Worm (Caenorhabditis elegans) whole organism, young adult: Measurements from ENCODE around the gene C28C12.11.

Experiments used
- B0019.2 ChIP-seq: fragments of 200-800 bp; sonication (Bioruptor generic); conservative IDR thresholded peaks from 2 replicates; pipeline ENCODE4 v1.3.6; 2022; ENCODE audit warnings: missing genetic modification reagents, missing genetic modification characterization, missing compliant biosample characterization
- B0336.3 ChIP-seq: fragments of 200-800 bp; sonication (Bioruptor generic); IDR thresholded peaks from 2 replicates; pipeline ENCODE4 v1.3.6; 2022; ENCODE audit warnings: missing genetic modification characterization, missing compliant biosample characterization
- F23B12.7 ChIP-seq: sonication (generic microtip); optimal IDR thresholded peaks from 2 replicates; lab custom pipeline; 2017; ENCODE audit warnings: missing genetic modification characterization, mild to moderate bottlenecking, missing compliant biosample characterization, antibody characterized with exemption, moderate library complexity; ENCODE audit not compliant: insufficient read depth
- F39B2.1 ChIP-seq: fragments of 200-800 bp; sonication (Bioruptor generic); IDR thresholded peaks from 2 replicates; pipeline ENCODE4 v1.3.6; 2022; ENCODE audit warnings: missing genetic modification reagents, missing genetic modification characterization, missing compliant biosample characterization
- F55B11.4 ChIP-seq: sonication (generic microtip); optimal IDR thresholded peaks from 2 replicates; lab custom pipeline; 2016; ENCODE audit warnings: missing compliant biosample characterization, missing genetic modification characterization, borderline replicate concordance; ENCODE audit not compliant: insufficient read depth
- T07F8.4 ChIP-seq: sonication (generic microtip); optimal IDR thresholded peaks from 2 replicates; lab custom pipeline; 2016; ENCODE audit warnings: mild to moderate bottlenecking, missing genetic modification characterization, moderate library complexity, missing compliant biosample characterization
- T26A5.8 ChIP-seq: sonication (generic microtip); optimal IDR thresholded peaks from 2 replicates; lab custom pipeline; 2016; ENCODE audit warnings: missing genetic modification characterization, missing compliant biosample characterization
- Y53G8AR.9 ChIP-seq: fragments of 200-800 bp; sonication (Bioruptor generic); conservative IDR thresholded peaks from 2 replicates; pipeline ENCODE4 v1.3.6; 2022; ENCODE audit warnings: missing genetic modification reagents, missing genetic modification characterization, missing compliant biosample characterization
- Y56A3A.18 ChIP-seq: fragments of 200-800 bp; sonication (Bioruptor generic); IDR thresholded peaks from 2 replicates; pipeline ENCODE4 v1.3.6; 2022; ENCODE audit warnings: missing genetic modification reagents, missing genetic modification characterization, missing compliant biosample characterization
- Y67H2A.10 ChIP-seq: fragments of 200-800 bp; sonication (Bioruptor generic); conservative IDR thresholded peaks from 2 replicates; pipeline ENCODE4 v1.3.6; 2022; ENCODE audit warnings: missing genetic modification reagents, missing genetic modification characterization, missing compliant biosample characterization
- Y95B8A.8 ChIP-seq: fragments of 200-800 bp; sonication (Bioruptor generic); IDR thresholded peaks from 2 replicates; pipeline ENCODE4 v1.3.6; 2022; ENCODE audit warnings: missing genetic modification reagents, missing genetic modification characterization, missing compliant biosample characterization
- ZK185.1 ChIP-seq: sonication (generic microtip); optimal IDR thresholded peaks from 2 replicates; lab custom pipeline; 2016; ENCODE audit warnings: mild to moderate bottlenecking, missing genetic modification characterization, missing compliant biosample characterization; ENCODE audit not compliant: poor library complexity, severe bottlenecking
- ama-1 ChIP-seq, 3 experiments: fragments of 150-350 bp in 1 of 3; sonication (generic microtip) in 2 of 3; optimal IDR thresholded peaks; 2 replicates each; lab custom pipeline; 2014 to 2018; ENCODE audit warnings: missing biosample characterization in 2 of 3, missing genetic modification characterization in 2 of 3, missing genetic modification reagents in 2 of 3
- attf-5 ChIP-seq: fragments of 200-800 bp; sonication (Bioruptor generic); optimal IDR thresholded peaks from 2 replicates; lab custom pipeline; 2018; ENCODE audit warnings: mild to moderate bottlenecking, missing genetic modification characterization, missing compliant biosample characterization
- attf-6 ChIP-seq: fragments of 200-800 bp; sonication (Bioruptor generic); IDR thresholded peaks from 2 replicates; pipeline ENCODE4 v1.3.6; 2022; ENCODE audit warnings: missing genetic modification reagents, missing genetic modification characterization, missing compliant biosample characterization
- bed-2 ChIP-seq: fragments of 200-800 bp; sonication (Bioruptor generic); IDR thresholded peaks from 2 replicates; pipeline ENCODE4 v1.3.6; 2022; ENCODE audit warnings: missing genetic modification reagents, missing genetic modification characterization, missing compliant biosample characterization
- cebp-2 ChIP-seq: fragments of 200-800 bp; sonication (Bioruptor generic); IDR thresholded peaks from 2 replicates; pipeline ENCODE4 v1.3.6; 2022; ENCODE audit warnings: missing genetic modification characterization, missing compliant biosample characterization
- ceh-27 ChIP-seq: fragments of 200-800 bp; sonication (Bioruptor generic); optimal IDR thresholded peaks from 2 replicates; lab custom pipeline; 2018; ENCODE audit warnings: mild to moderate bottlenecking, missing genetic modification characterization, moderate library complexity, missing compliant biosample characterization
- chd-7 ChIP-seq: sonication (generic microtip); optimal IDR thresholded peaks from 2 replicates; lab custom pipeline; 2016; ENCODE audit warnings: mild to moderate bottlenecking, missing genetic modification characterization, moderate library complexity, missing compliant biosample characterization
- dpff-1 ChIP-seq: sonication (generic microtip); optimal IDR thresholded peaks from 2 replicates; lab custom pipeline; 2017; ENCODE audit warnings: mild to moderate bottlenecking, missing genetic modification characterization, missing compliant biosample characterization
- egl-44 ChIP-seq: fragments of 200-800 bp; sonication (Bioruptor generic); IDR thresholded peaks from 2 replicates; pipeline ENCODE4 v1.3.6; 2022; ENCODE audit warnings: missing genetic modification reagents, missing genetic modification characterization, missing compliant biosample characterization
- egrh-3 ChIP-seq: fragments of 200-800 bp; sonication (Bioruptor generic); IDR thresholded peaks from 2 replicates; pipeline ENCODE4 v1.3.6; 2022; ENCODE audit warnings: missing genetic modification reagents, missing genetic modification characterization, missing compliant biosample characterization
- him-1 ChIP-seq: sonication (generic microtip); optimal IDR thresholded peaks from 2 replicates; lab custom pipeline; 2016; ENCODE audit warnings: missing genotype, missing genetic modification reagents, missing genetic modification characterization, missing compliant biosample characterization
- hlh-12 ChIP-seq: sonication (generic microtip); optimal IDR thresholded peaks from 2 replicates; lab custom pipeline; 2016; ENCODE audit warnings: missing genetic modification characterization, missing compliant biosample characterization
- hrde-1 ChIP-seq: sonication (generic microtip); optimal IDR thresholded peaks from 2 replicates; lab custom pipeline; 2016; ENCODE audit warnings: missing genetic modification characterization, mild to moderate bottlenecking, missing compliant biosample characterization, moderate library complexity, missing genotype, missing genetic modification reagents, borderline replicate concordance
- hsf-1 ChIP-seq: fragments of 200-800 bp; sonication (Bioruptor generic); IDR thresholded peaks from 2 replicates; pipeline ENCODE4 v1.3.6; 2022; ENCODE audit warnings: missing genetic modification reagents, missing genetic modification characterization, missing compliant biosample characterization
- let-526 ChIP-seq: fragments of 200-800 bp; sonication (Bioruptor generic); IDR thresholded peaks from 2 replicates; pipeline ENCODE4 v1.3.6; 2022; ENCODE audit warnings: missing genetic modification reagents, missing genetic modification characterization, missing compliant biosample characterization
- lin-26 ChIP-seq: fragments of 200-800 bp; sonication (Bioruptor generic); IDR thresholded peaks from 2 replicates; pipeline ENCODE4 v1.3.6; 2022; ENCODE audit warnings: missing genetic modification reagents, missing genetic modification characterization, missing compliant biosample characterization
- lin-35 ChIP-seq, 3 experiments: fragments of 150-350 bp in 2 of 3; sonication (generic microtip) in 1 of 3; optimal IDR thresholded peaks; 2 replicates each; lab custom pipeline; 2014 to 2018; ENCODE audit warnings: missing biosample characterization in 3 of 3, missing genetic modification characterization in 3 of 3, missing genetic modification reagents in 3 of 3
- lir-1 ChIP-seq: fragments of 200-800 bp; sonication (Bioruptor generic); conservative IDR thresholded peaks from 2 replicates; pipeline ENCODE4 v1.3.6; 2022; ENCODE audit warnings: missing genetic modification reagents, missing genetic modification characterization, missing compliant biosample characterization
- lsl-1 ChIP-seq: fragments of 200-800 bp; sonication (Bioruptor generic); optimal IDR thresholded peaks from 2 replicates; lab custom pipeline; 2018; ENCODE audit warnings: mild to moderate bottlenecking, missing genetic modification characterization, moderate library complexity, missing compliant biosample characterization
- nfya-2 ChIP-seq: fragments of 200-800 bp; sonication (Bioruptor generic); IDR thresholded peaks from 2 replicates; pipeline ENCODE4 v1.3.6; 2022; ENCODE audit warnings: missing genetic modification reagents, missing genetic modification characterization, missing compliant biosample characterization
- nhr-80 ChIP-seq: sonication (generic microtip); optimal IDR thresholded peaks from 2 replicates; lab custom pipeline; 2016; ENCODE audit warnings: missing genetic modification characterization, missing compliant biosample characterization
- nhr-90 ChIP-seq: sonication (generic microtip); optimal IDR thresholded peaks from 2 replicates; lab custom pipeline; 2016; ENCODE audit warnings: missing genotype, mild to moderate bottlenecking, missing genetic modification characterization, missing compliant biosample characterization
- pha-4 ChIP-seq: fragments of 150-350 bp; sonication (generic microtip); optimal IDR thresholded peaks from 2 replicates; lab custom pipeline; 2014; ENCODE audit warnings: missing biosample characterization, missing genetic modification reagents, missing genetic modification characterization
- rcor-1 ChIP-seq: fragments of 200-800 bp; sonication (Bioruptor generic); IDR thresholded peaks from 2 replicates; pipeline ENCODE4 v1.3.6; 2022; ENCODE audit warnings: missing genetic modification reagents, missing genetic modification characterization, missing compliant biosample characterization
- repo-1 ChIP-seq: sonication (generic microtip); optimal IDR thresholded peaks from 2 replicates; lab custom pipeline; 2017; ENCODE audit warnings: mild to moderate bottlenecking, missing genetic modification characterization, missing compliant biosample characterization
- sea-2 ChIP-seq: fragments of 200-800 bp; sonication (Bioruptor generic); IDR thresholded peaks from 2 replicates; pipeline ENCODE4 v1.3.6; 2022; ENCODE audit warnings: missing genetic modification characterization, missing compliant biosample characterization
- snpc-4 ChIP-seq, 5 experiments: fragments of 150-350 bp in 1 of 5; sonication (generic microtip) in 4 of 5; optimal IDR thresholded peaks; 2 replicates each; lab custom pipeline; 2014 to 2018; ENCODE audit warnings: missing genetic modification characterization in 5 of 5, missing biosample characterization in 3 of 5, antibody characterized with exemption in 2 of 5, mild to moderate bottlenecking in 2 of 5, missing compliant biosample characterization in 2 of 5, missing genotype in 2 of 5, moderate library complexity in 2 of 5, missing genetic modification reagents in 1 of 5
- sptf-2 ChIP-seq: fragments of 200-800 bp; sonication (Bioruptor generic); optimal IDR thresholded peaks from 2 replicates; lab custom pipeline; 2018; ENCODE audit warnings: mild to moderate bottlenecking, missing genetic modification characterization, missing compliant biosample characterization
- tbx-9 ChIP-seq: sonication (generic microtip); optimal IDR thresholded peaks from 2 replicates; lab custom pipeline; 2016; ENCODE audit warnings: borderline replicate concordance, missing genetic modification characterization, inconsistent platforms, missing compliant biosample characterization
- unc-130 ChIP-seq: sonication (generic microtip); optimal IDR thresholded peaks from 2 replicates; lab custom pipeline; 2016; ENCODE audit warnings: missing genetic modification reagents, missing genetic modification characterization, missing compliant biosample characterization
- xnd-1 ChIP-seq: sonication (generic microtip); optimal IDR thresholded peaks from 2 replicates; lab custom pipeline; 2016; ENCODE audit warnings: missing genotype, missing genetic modification reagents, missing genetic modification characterization, missing compliant biosample characterization
- zfh-2 ChIP-seq: fragments of 200-800 bp; sonication (Bioruptor generic); conservative IDR thresholded peaks from 2 replicates; pipeline ENCODE4 v1.3.6; 2022; ENCODE audit warnings: missing genetic modification reagents, missing genetic modification characterization, missing compliant biosample characterization
- ztf-28 ChIP-seq: fragments of 200-800 bp; sonication (Bioruptor generic); IDR thresholded peaks from 2 replicates; pipeline ENCODE4 v1.3.6; 2022; ENCODE audit warnings: missing genetic modification reagents, missing genetic modification characterization, missing compliant biosample characterization

Gene C28C12.11

DNA sequence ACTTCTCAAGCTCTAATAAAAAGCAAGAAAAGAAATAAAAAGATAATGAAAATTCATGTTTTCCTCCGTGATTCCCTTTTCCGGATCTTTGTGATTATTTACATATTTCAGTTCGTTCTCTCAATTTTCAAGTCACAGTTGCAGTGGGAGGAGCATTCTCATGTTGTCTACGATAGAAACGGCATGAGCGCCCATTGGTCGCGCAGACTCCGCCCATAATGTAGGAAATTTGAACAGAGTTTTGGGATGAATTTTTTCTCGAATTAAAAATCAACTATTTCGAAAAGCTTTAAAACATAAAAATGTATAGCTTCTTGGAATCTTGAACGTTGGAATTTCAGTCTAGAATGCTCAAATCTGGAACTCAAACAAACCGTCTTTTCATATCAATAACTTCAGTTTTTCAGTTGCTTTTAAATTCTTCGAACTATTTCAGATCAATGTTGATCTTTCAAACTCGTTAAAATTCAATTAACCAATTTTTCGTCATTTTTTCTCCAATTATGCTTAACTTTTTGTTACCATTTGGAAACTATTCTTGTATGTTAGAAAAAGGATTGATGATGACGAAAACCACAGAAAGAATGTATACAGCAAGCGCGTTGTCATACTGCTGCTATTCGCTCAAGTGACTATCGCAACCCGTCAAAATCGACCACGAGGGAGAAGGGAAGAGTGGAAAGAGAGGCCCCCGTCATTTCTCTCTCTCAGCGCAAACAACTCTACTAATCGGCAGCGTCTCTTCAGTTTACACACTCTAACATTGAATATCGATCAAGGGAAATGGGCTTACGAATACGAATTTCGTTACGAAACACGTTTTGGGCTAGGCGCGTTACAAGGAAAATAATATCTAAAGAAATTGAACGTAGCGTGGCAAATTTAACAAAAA, 42.0 kb upstream of the C28C12.11 start (continued):
- no peak for TF ChIP-seq T26A5.8
- no peak for TF ChIP-seq snpc-4 (GFP tag; optimal IDR thresholded peaks at IDR 0.05; lab: Kevin White, UChicago)
- peak in 3 of 4 experiments; percentile 33 to 77 (median 76) for TF ChIP-seq snpc-4 (tag; optimal IDR thresholded peaks at IDR 0.05; lab: Kevin White, UChicago)
- TF ChIP-seq ZK185.1: peak; percentile 63
- TF ChIP-seq unc-130 (GFP tag; lab: Kevin White, UChicago): no peak
- TF ChIP-seq bed-2 (GFP tag; lab: Robert Waterston, UW): no peak
- TF ChIP-seq Y56A3A.18 (GFP tag; lab: Robert Waterston, UW): peak; percentile 80
- peak; percentile 36 for TF ChIP-seq ceh-27 (GFP tag; lab: Kevin White, UChicago)
- peak; percentile 57 for TF ChIP-seq chd-7
- no peak for TF ChIP-seq hlh-12 (tag; lab: Kevin White, UChicago)
- no peak for TF ChIP-seq F55B11.4
- TF ChIP-seq pha-4: no peak
- TF ChIP-seq repo-1 (tag; lab: Kevin White, UChicago): no peak
- TF ChIP-seq T07F8.4 (tag; lab: Kevin White, UChicago): no peak
- TF ChIP-seq dpff-1 (tag; lab: Kevin White, UChicago): peak; percentile 34
- TF ChIP-seq attf-6 (GFP tag; lab: Robert Waterston, UW): peak; percentile 46
- peak; percentile 62; the same call in 1 of the 2 replicates for TF ChIP-seq lin-26 (GFP tag; lab: Robert Waterston, UW)
- TF ChIP-seq sptf-2 (GFP tag; lab: Kevin White, UChicago): no peak
- TF ChIP-seq xnd-1: no peak
- no peak for TF ChIP-seq hrde-1 (tag; lab: Kevin White, UChicago)
- TF ChIP-seq let-526 (GFP tag; lab: Robert Waterston, UW): peak; percentile 62; the same call in 1 of the 2 replicates
- 0 out of 2 replicates have a peak, but pooled peaks have one; percentile 34 for TF ChIP-seq F39B2.1 (GFP tag; lab: Robert Waterston, UW)
- TF ChIP-seq B0019.2 (GFP tag; lab: Robert Waterston, UW): no peak
- TF ChIP-seq zfh-2 (GFP tag; lab: Robert Waterston, UW): no peak
- peak; percentile 57 for TF ChIP-seq lir-1
- peak; percentile 90 for TF ChIP-seq ama-1 (optimal IDR thresholded peaks at IDR 0.05; lab: Kevin White, UChicago)
- peak; percentile 17 to 82 for TF ChIP-seq ama-1 (GFP tag; optimal IDR thresholded peaks at IDR 0.05; lab: Kevin White, UChicago)
- TF ChIP-seq egl-44: peak; percentile 87; the same call in 1 of the 2 replicates
- peak; percentile 52 for TF ChIP-seq nhr-80
- TF ChIP-seq lsl-1 (GFP tag; lab: Kevin White, UChicago): no peak
- TF ChIP-seq B0336.3 (GFP tag; lab: Robert Waterston, UW): peak; percentile 55
- TF ChIP-seq attf-5 (GFP tag; lab: Kevin White, UChicago): peak; percentile 52
- TF ChIP-seq nfya-2 (GFP tag; lab: Robert Waterston, UW): no peak
- peak; percentile 69; the same call in 1 of the 2 replicates for TF ChIP-seq cebp-2 (GFP tag; lab: Robert Waterston, UW)
- TF ChIP-seq him-1 (tag; lab: Kevin White, UChicago): no peak
- no peak for TF ChIP-seq egrh-3
- no peak for TF ChIP-seq F23B12.7
- TF ChIP-seq lin-35 (GFP tag; optimal IDR thresholded peaks at IDR 0.05; lab: Kevin White, UChicago): peak in 2 of 3 experiments; percentile 22 to 71
- TF ChIP-seq hsf-1 (GFP tag; lab: Robert Waterston, UW): 0 out of 2 replicates have a peak, but pooled peaks have one; percentile 39
- TF ChIP-seq Y53G8AR.9: peak; percentile 69
- peak; percentile 64 for TF ChIP-seq rcor-1 (GFP tag; lab: Robert Waterston, UW)
- TF ChIP-seq Y95B8A.8 (GFP tag; lab: Robert Waterston, UW): peak; percentile 58
- peak; percentile 31 for TF ChIP-seq nhr-90 (tag; lab: Kevin White, UChicago)
- TF ChIP-seq Y67H2A.10 (GFP tag; lab: Robert Waterston, UW): peak; percentile 11; the same call in 1 of the 2 replicates
- no peak for TF ChIP-seq sea-2 (GFP tag; lab: Robert Waterston, UW)
- TF ChIP-seq ztf-28 (GFP tag; lab: Robert Waterston, UW): no peak
- no peak for TF ChIP-seq tbx-9 (tag; lab: Kevin White, UChicago)
